Worm (Caenorhabditis elegans) whole organism, L2 larva: ENCODE data around the gene tbc-20.

Experiments
- F13H6.1 ChIP-seq: sonication (generic microtip); optimal IDR thresholded peaks from 2 replicates; lab custom pipeline; 2016; ENCODE audit warnings: missing genetic modification characterization, missing compliant biosample characterization
- R02D3.7 ChIP-seq: fragments of 150-350 bp; optimal IDR thresholded peaks from 2 replicates; lab custom pipeline; 2014; ENCODE audit warnings: missing biosample characterization, missing genetic modification characterization
- ama-1 ChIP-seq: fragments of 150-350 bp; optimal IDR thresholded peaks from 2 replicates; lab custom pipeline; 2018; ENCODE audit warnings: inconsistent platforms
- blmp-1 ChIP-seq: sonication (generic microtip); optimal IDR thresholded peaks from 2 replicates; lab custom pipeline; 2017; ENCODE audit warnings: missing genetic modification characterization, mild to moderate bottlenecking, missing compliant biosample characterization, antibody characterized with exemption, moderate library complexity; ENCODE audit not compliant: insufficient read depth
- dmd-4 ChIP-seq: sonication (generic microtip); optimal IDR thresholded peaks from 2 replicates; lab custom pipeline; 2017; ENCODE audit warnings: missing biosample characterization, missing genetic modification characterization
- fos-1 ChIP-seq: fragments of 150-350 bp; optimal IDR thresholded peaks from 2 replicates; lab custom pipeline; 2014; ENCODE audit warnings: missing biosample characterization, missing genetic modification characterization
- gmeb-1 ChIP-seq: fragments of 150-350 bp; optimal IDR thresholded peaks from 2 replicates; lab custom pipeline; 2014; ENCODE audit warnings: missing biosample characterization, missing genetic modification characterization
- lsy-2 ChIP-seq, 2 experiments: fragments of 150-350 bp in 1 of 2; sonication (generic microtip) in 1 of 2; optimal IDR thresholded peaks; 2 replicates each; lab custom pipeline; 2014 to 2017; ENCODE audit warnings: missing biosample characterization in 2 of 2, missing genetic modification characterization in 2 of 2
- nhr-11 ChIP-seq: fragments of 150-350 bp; optimal IDR thresholded peaks from 2 replicates; lab custom pipeline; 2014; ENCODE audit warnings: missing biosample characterization, missing genetic modification characterization
- nhr-23 ChIP-seq: fragments of 150-350 bp; optimal IDR thresholded peaks from 2 replicates; lab custom pipeline; 2014; ENCODE audit warnings: missing biosample characterization, missing genetic modification reagents, missing genetic modification characterization
- nhr-77 ChIP-seq: fragments of 150-350 bp; optimal IDR thresholded peaks from 2 replicates; lab custom pipeline; 2014; ENCODE audit warnings: missing biosample characterization, missing genetic modification characterization
- skn-1 ChIP-seq: sonication (generic microtip); optimal IDR thresholded peaks from 2 replicates; lab custom pipeline; 2017; ENCODE audit warnings: missing biosample characterization, missing genetic modification characterization
- zag-1 ChIP-seq: fragments of 150-350 bp; optimal IDR thresholded peaks from 2 replicates; lab custom pipeline; 2014; ENCODE audit warnings: missing biosample characterization, missing genetic modification characterization
- ztf-11 ChIP-seq: sonication (generic microtip); optimal IDR thresholded peaks from 2 replicates; lab custom pipeline; 2017; ENCODE audit warnings: missing biosample characterization, missing genetic modification characterization

DNA sequence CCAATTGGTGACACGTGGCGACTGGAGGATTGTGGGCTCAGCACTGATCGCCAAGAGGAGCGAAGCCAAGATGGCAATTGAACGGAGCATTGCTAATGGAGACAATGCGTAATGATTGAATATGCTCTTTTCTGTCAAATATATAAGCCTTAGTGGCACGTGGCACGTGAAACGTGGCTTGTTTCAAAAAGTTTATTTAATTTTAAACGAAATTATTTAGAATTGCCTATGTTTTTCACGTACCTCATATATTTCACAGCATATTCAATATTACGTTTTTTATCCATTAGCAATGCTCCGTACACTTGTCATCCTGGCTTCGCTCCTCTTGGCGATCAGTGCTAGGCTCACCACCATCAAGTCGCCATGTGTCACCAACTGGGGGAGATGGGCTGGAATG, 12.4 kb upstream of the tbc-20 start, which contains the start of gene Y54E2A.9:
- TF ChIP-seq zag-1 (tag; lab: Kevin White, UChicago) (no peak), lsy-2 (tag; optimal IDR thresholded peaks at IDR 0.05; lab: Kevin White, UChicago) (no peak), skn-1 (tag; lab: Kevin White, UChicago) (no peak), nhr-23 (tag; lab: Kevin White, UChicago) (no peak), R02D3.7 (tag; lab: Kevin White, UChicago) (no peak), gmeb-1 (no peak), nhr-11 (no peak), F13H6.1 (tag; lab: Kevin White, UChicago) (no peak), fos-1 (no peak), blmp-1 (tag; lab: Kevin White, UChicago) (no peak), nhr-77 (no peak), dmd-4 (tag; lab: Kevin White, UChicago) (no peak), ama-1 (lab: Kevin White, UChicago) (no peak), ztf-11 (tag; lab: Kevin White, UChicago) (no peak)
